Worm (Caenorhabditis elegans) whole organism, young adult: ENCODE measurements around the gene sri-33.

Experiments
- B0019.2 ChIP-seq: fragments of 200-800 bp; sonication (Bioruptor generic); conservative IDR thresholded peaks from 2 replicates; pipeline ENCODE4 v1.3.6; 2022; ENCODE audit warnings: missing genetic modification reagents, missing genetic modification characterization, missing compliant biosample characterization
- B0336.3 ChIP-seq: fragments of 200-800 bp; sonication (Bioruptor generic); IDR thresholded peaks from 2 replicates; pipeline ENCODE4 v1.3.6; 2022; ENCODE audit warnings: missing genetic modification characterization, missing compliant biosample characterization
- D2030.7 ChIP-seq: fragments of 200-800 bp; sonication (Bioruptor generic); IDR thresholded peaks from 2 replicates; pipeline ENCODE4 v1.3.6; 2022; ENCODE audit warnings: missing genetic modification reagents, missing genetic modification characterization, missing compliant biosample characterization
- F10E7.11 ChIP-seq: sonication (generic microtip); optimal IDR thresholded peaks from 2 replicates; lab custom pipeline; 2017; ENCODE audit warnings: mild to moderate bottlenecking, missing genetic modification characterization, moderate library complexity, missing compliant biosample characterization
- F22D6.2 ChIP-seq: sonication (generic microtip); optimal IDR thresholded peaks from 2 replicates; lab custom pipeline; 2016; ENCODE audit warnings: mild to moderate bottlenecking, missing genetic modification characterization, missing compliant biosample characterization
- Y53G8AR.9 ChIP-seq: fragments of 200-800 bp; sonication (Bioruptor generic); conservative IDR thresholded peaks from 2 replicates; pipeline ENCODE4 v1.3.6; 2022; ENCODE audit warnings: missing genetic modification reagents, missing genetic modification characterization, missing compliant biosample characterization
- Y56A3A.18 ChIP-seq: fragments of 200-800 bp; sonication (Bioruptor generic); IDR thresholded peaks from 2 replicates; pipeline ENCODE4 v1.3.6; 2022; ENCODE audit warnings: missing genetic modification reagents, missing genetic modification characterization, missing compliant biosample characterization
- Y67H2A.10 ChIP-seq: fragments of 200-800 bp; sonication (Bioruptor generic); conservative IDR thresholded peaks from 2 replicates; pipeline ENCODE4 v1.3.6; 2022; ENCODE audit warnings: missing genetic modification reagents, missing genetic modification characterization, missing compliant biosample characterization
- ama-1 ChIP-seq, 3 experiments: fragments of 150-350 bp in 1 of 3; sonication (generic microtip) in 2 of 3; optimal IDR thresholded peaks; 2 replicates each; lab custom pipeline; 2014 to 2018; ENCODE audit warnings: missing biosample characterization in 2 of 3, missing genetic modification characterization in 2 of 3, missing genetic modification reagents in 2 of 3
- attf-3 ChIP-seq: fragments of 200-800 bp; sonication (Bioruptor generic); conservative IDR thresholded peaks from 2 replicates; pipeline ENCODE4 v1.3.6; 2022; ENCODE audit warnings: missing genetic modification reagents, missing genetic modification characterization, missing compliant biosample characterization
- cebp-1 ChIP-seq, 2 experiments: fragments of 200-800 bp in 1 of 2; sonication (Bioruptor generic) in 1 of 2; sonication (generic microtip) in 1 of 2; IDR thresholded peaks in 1 of 2; optimal IDR thresholded peaks in 1 of 2; 2 replicates each; pipeline versions ENCODE4 v1.3.6 to Lab custom; 2017 to 2022; ENCODE audit warnings: missing compliant biosample characterization in 2 of 2, missing genetic modification characterization in 2 of 2, mild to moderate bottlenecking in 1 of 2, missing genetic modification reagents in 1 of 2, moderate library complexity in 1 of 2
- cebp-2 ChIP-seq: fragments of 200-800 bp; sonication (Bioruptor generic); IDR thresholded peaks from 2 replicates; pipeline ENCODE4 v1.3.6; 2022; ENCODE audit warnings: missing genetic modification characterization, missing compliant biosample characterization
- ceh-100 ChIP-seq: fragments of 200-800 bp; sonication (Bioruptor generic); IDR thresholded peaks from 2 replicates; pipeline ENCODE4 v1.3.6; 2022; ENCODE audit warnings: missing genetic modification reagents, missing genetic modification characterization, missing compliant biosample characterization
- chd-7 ChIP-seq: sonication (generic microtip); optimal IDR thresholded peaks from 2 replicates; lab custom pipeline; 2016; ENCODE audit warnings: mild to moderate bottlenecking, missing genetic modification characterization, moderate library complexity, missing compliant biosample characterization
- dox-1 ChIP-seq: fragments of 200-800 bp; sonication (Bioruptor generic); IDR thresholded peaks from 2 replicates; pipeline ENCODE4 v1.3.6; 2022; ENCODE audit warnings: missing genetic modification reagents, missing genetic modification characterization, missing compliant biosample characterization
- dpff-1 ChIP-seq: sonication (generic microtip); optimal IDR thresholded peaks from 2 replicates; lab custom pipeline; 2017; ENCODE audit warnings: mild to moderate bottlenecking, missing genetic modification characterization, missing compliant biosample characterization
- dpl-1 ChIP-seq: fragments of 150-350 bp; optimal IDR thresholded peaks from 2 replicates; lab custom pipeline; 2014; ENCODE audit warnings: missing biosample characterization, missing genetic modification reagents, missing genetic modification characterization
- egl-44 ChIP-seq: fragments of 200-800 bp; sonication (Bioruptor generic); IDR thresholded peaks from 2 replicates; pipeline ENCODE4 v1.3.6; 2022; ENCODE audit warnings: missing genetic modification reagents, missing genetic modification characterization, missing compliant biosample characterization
- egrh-3 ChIP-seq: fragments of 200-800 bp; sonication (Bioruptor generic); IDR thresholded peaks from 2 replicates; pipeline ENCODE4 v1.3.6; 2022; ENCODE audit warnings: missing genetic modification reagents, missing genetic modification characterization, missing compliant biosample characterization
- hlh-12 ChIP-seq: sonication (generic microtip); optimal IDR thresholded peaks from 2 replicates; lab custom pipeline; 2016; ENCODE audit warnings: missing genetic modification characterization, missing compliant biosample characterization
- hlh-26 ChIP-seq: fragments of 200-800 bp; sonication (Bioruptor generic); conservative IDR thresholded peaks from 2 replicates; pipeline ENCODE4 v1.3.6; 2022; ENCODE audit warnings: missing genetic modification reagents, missing genetic modification characterization, missing compliant biosample characterization
- hmg-1.2 ChIP-seq: fragments of 200-800 bp; sonication (Bioruptor generic); IDR thresholded peaks from 2 replicates; pipeline ENCODE4 v1.3.6; 2022; ENCODE audit warnings: missing genetic modification reagents, missing genetic modification characterization, missing compliant biosample characterization
- hsf-1 ChIP-seq: fragments of 200-800 bp; sonication (Bioruptor generic); IDR thresholded peaks from 2 replicates; pipeline ENCODE4 v1.3.6; 2022; ENCODE audit warnings: missing genetic modification reagents, missing genetic modification characterization, missing compliant biosample characterization
- mcd-1 ChIP-seq: fragments of 200-800 bp; sonication (Bioruptor generic); IDR thresholded peaks from 2 replicates; pipeline ENCODE4 v1.3.6; 2022; ENCODE audit warnings: missing genetic modification reagents, missing genetic modification characterization, missing compliant biosample characterization
- mxl-1 ChIP-seq: sonication (generic microtip); optimal IDR thresholded peaks from 2 replicates; lab custom pipeline; 2016; ENCODE audit warnings: missing genetic modification characterization, missing compliant biosample characterization
- nfya-1 ChIP-seq: sonication (generic microtip); optimal IDR thresholded peaks from 2 replicates; lab custom pipeline; 2017; ENCODE audit warnings: antibody characterized with exemption, missing compliant biosample characterization, missing genetic modification characterization, borderline replicate concordance; ENCODE audit not compliant: insufficient read depth
- nhr-120 ChIP-seq: fragments of 200-800 bp; sonication (Bioruptor generic); IDR thresholded peaks from 2 replicates; pipeline ENCODE4 v1.3.6; 2022; ENCODE audit warnings: missing genetic modification characterization, missing compliant biosample characterization
- nhr-179 ChIP-seq: sonication (generic microtip); optimal IDR thresholded peaks from 2 replicates; lab custom pipeline; 2016; ENCODE audit warnings: mild to moderate bottlenecking, missing genetic modification characterization, missing compliant biosample characterization
- rcor-1 ChIP-seq: fragments of 200-800 bp; sonication (Bioruptor generic); IDR thresholded peaks from 2 replicates; pipeline ENCODE4 v1.3.6; 2022; ENCODE audit warnings: missing genetic modification reagents, missing genetic modification characterization, missing compliant biosample characterization
- sdz-38 ChIP-seq: sonication (generic microtip); optimal IDR thresholded peaks from 2 replicates; lab custom pipeline; 2016; ENCODE audit warnings: missing genotype, missing genetic modification characterization, missing compliant biosample characterization
- snpc-1.1 ChIP-seq: sonication (generic microtip); optimal IDR thresholded peaks from 2 replicates; lab custom pipeline; 2017; ENCODE audit warnings: missing genetic modification characterization, mild to moderate bottlenecking, missing compliant biosample characterization, antibody characterized with exemption, moderate library complexity, missing genotype, missing genetic modification reagents; ENCODE audit not compliant: insufficient read depth
- snpc-3.4 ChIP-seq: sonication (generic microtip); optimal IDR thresholded peaks from 2 replicates; lab custom pipeline; 2017; ENCODE audit warnings: missing genetic modification characterization, mild to moderate bottlenecking, missing compliant biosample characterization, antibody characterized with exemption, moderate library complexity, missing genotype, missing genetic modification reagents
- snpc-4 ChIP-seq, 5 experiments: fragments of 150-350 bp in 1 of 5; sonication (generic microtip) in 4 of 5; optimal IDR thresholded peaks; 2 replicates each; lab custom pipeline; 2014 to 2018; ENCODE audit warnings: missing genetic modification characterization in 5 of 5, missing biosample characterization in 3 of 5, antibody characterized with exemption in 2 of 5, mild to moderate bottlenecking in 2 of 5, missing compliant biosample characterization in 2 of 5, missing genotype in 2 of 5, moderate library complexity in 2 of 5, missing genetic modification reagents in 1 of 5
- somi-1 ChIP-seq: fragments of 200-800 bp; sonication (Bioruptor generic); optimal IDR thresholded peaks from 2 replicates; lab custom pipeline; 2018; ENCODE audit warnings: mild to moderate bottlenecking, missing genetic modification characterization, missing compliant biosample characterization
- unc-130 ChIP-seq: sonication (generic microtip); optimal IDR thresholded peaks from 2 replicates; lab custom pipeline; 2016; ENCODE audit warnings: missing genetic modification reagents, missing genetic modification characterization, missing compliant biosample characterization
- zfh-2 ChIP-seq: fragments of 200-800 bp; sonication (Bioruptor generic); conservative IDR thresholded peaks from 2 replicates; pipeline ENCODE4 v1.3.6; 2022; ENCODE audit warnings: missing genetic modification reagents, missing genetic modification characterization, missing compliant biosample characterization
- ztf-28 ChIP-seq: fragments of 200-800 bp; sonication (Bioruptor generic); IDR thresholded peaks from 2 replicates; pipeline ENCODE4 v1.3.6; 2022; ENCODE audit warnings: missing genetic modification reagents, missing genetic modification characterization, missing compliant biosample characterization

sri-33 gene

ce11 chrII:3117471-3117870 lies 39.2 kb downstream of the sri-33 start, which contains the start of gene T10D4.7:
T10D4.7 (plus strand) TSS chrII:3117771.
- TF ChIP-seq cebp-2 (GFP tag; lab: Robert Waterston, UW): no peak
- TF ChIP-seq F22D6.2 (tag; lab: Kevin White, UChicago): no peak

ce11 chrII:3113934-3114333 lies 42.7 kb downstream of the sri-33 start, which contains the start of gene clec-123:
clec-123 (plus strand) TSS chrII:3114234.
- TF ChIP-seq sdz-38 (tag; lab: Kevin White, UChicago) (no peak), unc-130 (GFP tag; lab: Kevin White, UChicago) (no peak), ceh-100 (GFP tag; lab: Robert Waterston, UW) (no peak)
- TF ChIP-seq, all 124 proteins: peak for 0

DNA sequence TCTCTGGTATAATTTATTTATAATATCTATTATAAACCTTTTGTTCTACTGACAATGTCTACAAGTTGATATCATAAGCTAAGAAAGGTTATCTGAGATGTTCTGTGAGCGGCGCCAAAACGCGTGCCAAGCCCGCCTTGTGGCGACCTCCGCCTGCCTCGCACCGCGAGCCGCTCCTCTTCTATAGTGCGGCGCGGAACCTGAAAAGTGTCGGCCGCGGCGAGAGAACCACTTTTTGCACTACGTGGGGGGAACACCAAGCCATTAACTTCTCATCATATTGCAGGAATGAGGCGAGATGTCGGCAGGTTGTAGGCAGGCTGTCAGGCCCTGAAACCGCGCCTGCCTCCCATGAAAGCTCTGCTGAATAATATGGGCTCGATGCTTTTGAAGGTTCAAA lies 43.4 kb downstream of the sri-33 start:
- TF ChIP-seq hsf-1 (no peak), Y56A3A.18 (GFP tag; lab: Robert Waterston, UW) (no peak), zfh-2 (GFP tag; lab: Robert Waterston, UW) (peak; percentile 91), egrh-3 (GFP tag; lab: Robert Waterston, UW) (peak; percentile 69; the same call in 1 of the 2 replicates), ama-1 (optimal IDR thresholded peaks at IDR 0.05; lab: Kevin White, UChicago) (no peak), ama-1 (GFP tag; optimal IDR thresholded peaks at IDR 0.05; lab: Kevin White, UChicago) (no peak), dox-1 (GFP tag; lab: Robert Waterston, UW) (0 out of 2 replicates have a peak, but pooled peaks have one; percentile 23), nhr-179 (tag; lab: Kevin White, UChicago) (peak; percentile 18), dpff-1 (tag; lab: Kevin White, UChicago) (no peak), Y67H2A.10 (no peak), snpc-3.4 (peak; percentile 32), hmg-1.2 (GFP tag; lab: Robert Waterston, UW) (peak; percentile 60), cebp-1 (GFP tag; IDR thresholded peaks at IDR 0.05; lab: Robert Waterston, UW) (no peak), cebp-1 (tag; optimal IDR thresholded peaks at IDR 0.05; lab: Kevin White, UChicago) (no peak), mcd-1 (GFP tag; lab: Robert Waterston, UW) (peak; percentile 40; the same call in 1 of the 2 replicates), hlh-26 (no peak), snpc-1.1 (tag; lab: Kevin White, UChicago) (peak; percentile 84), snpc-4 (GFP tag; optimal IDR thresholded peaks at IDR 0.05; lab: Kevin White, UChicago) (peak; percentile 81), snpc-4 (tag; optimal IDR thresholded peaks at IDR 0.05; lab: Kevin White, UChicago) (peak; percentile 35 to 94 (median 86)), ztf-28 (GFP tag; lab: Robert Waterston, UW) (0 out of 2 replicates have a peak, but pooled peaks have one; percentile 35), nfya-1 (tag; lab: Kevin White, UChicago) (no peak)

- TF ChIP-seq hlh-12 (tag; lab: Kevin White, UChicago) (no peak), nhr-120 (GFP tag; lab: Robert Waterston, UW) (no peak), dpl-1 (no peak)
Measured at ce11 chrII:3112313-3112712, 44.3 kb downstream of the sri-33 start, which contains the start of gene Y25C1A.2. Y25C1A.2 (plus strand) TSS chrII:3112613.

DNA sequence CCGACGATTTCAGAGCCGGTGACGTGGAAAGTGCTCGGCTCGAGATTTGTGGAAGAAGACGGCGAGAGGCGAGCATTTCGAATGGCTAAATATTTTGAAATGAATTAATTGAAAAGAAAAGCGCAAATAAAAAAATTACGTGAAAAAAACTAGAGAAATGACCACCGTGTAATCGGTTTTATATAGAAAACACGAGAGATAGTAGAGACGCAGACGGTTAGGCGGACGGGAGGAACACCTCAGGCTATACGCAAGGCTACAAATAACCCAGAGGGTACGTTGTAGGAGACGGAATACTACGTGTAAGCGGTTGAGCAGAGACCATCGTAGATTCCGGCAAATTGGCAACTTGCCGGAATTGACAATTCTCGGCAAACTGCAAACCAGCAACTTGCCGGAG lies 45.5 kb downstream of the sri-33 start, which contains the start of gene Y25C1A.13:
Gene Y25C1A.13 (minus strand): TSS at position 101 of the 400 bp plus-strand sequence.
- TF ChIP-seq mxl-1 (no peak), hmg-1.2 (GFP tag; lab: Robert Waterston, UW) (peak; percentile 63)

DNA sequence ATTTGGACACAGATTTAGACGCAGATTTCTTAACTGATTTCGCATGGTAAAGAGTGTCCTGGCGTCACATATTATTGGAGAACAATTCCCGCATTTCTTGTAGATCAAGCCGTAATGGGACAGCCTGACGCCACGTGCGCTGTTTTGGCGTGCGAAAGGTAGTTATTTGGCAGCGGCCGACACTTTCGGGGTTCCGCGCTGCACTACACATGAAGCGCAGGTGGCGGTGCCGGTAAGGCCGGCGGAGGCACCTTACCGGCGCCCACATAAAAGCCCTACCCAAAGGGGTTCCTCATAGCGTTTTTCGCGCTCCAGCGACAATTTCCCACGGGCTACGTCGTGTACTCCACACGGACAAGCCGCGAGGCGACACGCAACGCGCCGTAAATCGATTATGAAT lies 46.5 kb downstream of the sri-33 start:
- TF ChIP-seq egrh-3 (GFP tag; lab: Robert Waterston, UW): peak; percentile 14; the same call in 1 of the 2 replicates
- no peak for TF ChIP-seq F10E7.11 (tag; lab: Kevin White, UChicago)
- no peak for TF ChIP-seq F22D6.2 (tag; lab: Kevin White, UChicago)
- no peak for TF ChIP-seq rcor-1 (GFP tag; lab: Robert Waterston, UW)
- TF ChIP-seq snpc-3.4: no peak
- no peak for TF ChIP-seq Y53G8AR.9
- TF ChIP-seq chd-7 (tag; lab: Kevin White, UChicago): no peak
- 0 out of 2 replicates have a peak, but pooled peaks have one; percentile 7 for TF ChIP-seq attf-3 (GFP tag; lab: Robert Waterston, UW)
- TF ChIP-seq D2030.7: 0 out of 2 replicates have a peak, but pooled peaks have one; percentile 23
- TF ChIP-seq somi-1: no peak
- 0 out of 2 replicates have a peak, but pooled peaks have one; percentile 17 for TF ChIP-seq cebp-2 (GFP tag; lab: Robert Waterston, UW)
- no peak for TF ChIP-seq B0336.3 (GFP tag; lab: Robert Waterston, UW)
- TF ChIP-seq egl-44 (GFP tag; lab: Robert Waterston, UW): no peak
- no peak for TF ChIP-seq hlh-26
- TF ChIP-seq B0019.2 (GFP tag; lab: Robert Waterston, UW): no peak
- peak; percentile 10; the same call in 1 of the 2 replicates for TF ChIP-seq hmg-1.2 (GFP tag; lab: Robert Waterston, UW)
